Worm (Caenorhabditis elegans): Measurements from ENCODE around the gene F08F3.8.

ce11 chrV:5412808-5413405 is 19.5 kb downstream of the F08F3.8 start, which contains the start of gene F08F3.10:
- TF ChIP-seq pqm-1 (tag; optimal IDR thresholded peaks at IDR 0.05) (no peak), elt-2 (tag; optimal IDR thresholded peaks at IDR 0.05) (no peak), elt-3 (tag; optimal IDR thresholded peaks at IDR 0.05) (no peak), fos-1 (tag; optimal IDR thresholded peaks at IDR 0.05) (no peak), pha-4 (tag; optimal IDR thresholded peaks at IDR 0.05) (no peak), nhr-11 (tag; optimal IDR thresholded peaks at IDR 0.05) (no peak), ama-1 (optimal IDR thresholded peaks at IDR 0.05) (peak; percentile 49), skn-1 (tag; optimal IDR thresholded peaks at IDR 0.05) (no peak), zag-1 (tag; optimal IDR thresholded peaks at IDR 0.05) (no peak), snpc-4 (tag; optimal IDR thresholded peaks at IDR 0.05) (no peak), nhr-237 (tag; optimal IDR thresholded peaks at IDR 0.05) (no peak)

Data from whole organism, L3 larva.